Fruit fly (Drosophila melanogaster) whole organism, embryonic: ENCODE data around the gene CG33111.

Source experiments
- BEAF-32 ChIP-seq: fragments of 200-800 bp; sonication (Bioruptor generic); optimal IDR thresholded peaks from 3 replicates; lab custom pipeline; 2017; ENCODE audit warnings: missing biosample characterization, missing genetic modification characterization, mild to moderate bottlenecking, moderate library complexity, missing genetic modification reagents
- Blimp-1 ChIP-seq: fragments of 200-800 bp; sonication (Bioruptor generic); optimal IDR thresholded peaks from 3 replicates; lab custom pipeline; 2018; ENCODE audit warnings: missing biosample characterization, missing genetic modification characterization, mild to moderate bottlenecking, moderate library complexity, missing genetic modification reagents
- BtbVII ChIP-seq: fragments of 200-800 bp; sonication (Bioruptor generic); optimal IDR thresholded peaks from 3 replicates; lab custom pipeline; 2017; ENCODE audit warnings: missing biosample characterization, mild to moderate bottlenecking, missing genetic modification characterization
- CG12219 ChIP-seq: fragments of 200-800 bp; sonication (Bioruptor generic); optimal IDR thresholded peaks from 3 replicates; lab custom pipeline; 2018; ENCODE audit warnings: missing biosample characterization, mild to moderate bottlenecking, missing genetic modification characterization
- CG13775 ChIP-seq: fragments of 200-800 bp; sonication (Bioruptor generic); optimal IDR thresholded peaks from 3 replicates; lab custom pipeline; 2017; ENCODE audit warnings: missing biosample characterization, mild to moderate bottlenecking, missing genetic modification characterization
- CG15011 ChIP-seq: fragments of 200-800 bp; sonication (Bioruptor generic); optimal IDR thresholded peaks from 3 replicates; lab custom pipeline; 2018; ENCODE audit warnings: missing biosample characterization, mild to moderate bottlenecking, missing genetic modification characterization
- CG1603 ChIP-seq: fragments of 200-800 bp; sonication (Bioruptor generic); optimal IDR thresholded peaks from 2 replicates; lab custom pipeline; 2019; ENCODE audit warnings: missing biosample characterization, mild to moderate bottlenecking, missing genetic modification characterization, moderate library complexity
- CG17568 ChIP-seq: fragments of 200-800 bp; sonication (Bioruptor generic); optimal IDR thresholded peaks from 2 replicates; lab custom pipeline; 2018; ENCODE audit warnings: missing biosample characterization, mild to moderate bottlenecking, missing genetic modification characterization, moderate library complexity
- CG17829 ChIP-seq: fragments of 200-800 bp; optimal IDR thresholded peaks from 2 replicates; lab custom pipeline; 2019; ENCODE audit warnings: missing biosample characterization, mild to moderate bottlenecking, missing genetic modification characterization, moderate library complexity
- CG1832 ChIP-seq: fragments of 200-800 bp; sonication (Bioruptor generic); optimal IDR thresholded peaks from 2 replicates; lab custom pipeline; 2017; ENCODE audit warnings: missing biosample characterization, mild to moderate bottlenecking, missing genetic modification characterization, inconsistent platforms
- CG18764 ChIP-seq: fragments of 200-800 bp; sonication (Bioruptor generic); optimal IDR thresholded peaks from 3 replicates; lab custom pipeline; 2016; ENCODE audit warnings: missing biosample characterization, missing genetic modification characterization
- CG31388 ChIP-seq: fragments of 200-800 bp; sonication (Bioruptor generic); optimal IDR thresholded peaks from 2 replicates; lab custom pipeline; 2016; ENCODE audit warnings: missing biosample characterization, missing genetic modification characterization
- CG4424 ChIP-seq: fragments of 200-800 bp; sonication (Bioruptor generic); optimal IDR thresholded peaks from 3 replicates; lab custom pipeline; 2016; ENCODE audit warnings: missing biosample characterization, missing genetic modification characterization
- CG4730 ChIP-seq: fragments of 200-800 bp; sonication (Bioruptor generic); IDR thresholded peaks from 2 replicates; pipeline ENCODE4 v1.3.6; 2022; ENCODE audit warnings: missing biosample characterization, missing genetic modification characterization
- CG6854 ChIP-seq: fragments of 200-800 bp; sonication (Bioruptor generic); optimal IDR thresholded peaks from 3 replicates; lab custom pipeline; 2017; ENCODE audit warnings: missing biosample characterization, mild to moderate bottlenecking, missing genetic modification characterization
- CG7745 ChIP-seq: fragments of 200-800 bp; sonication (Bioruptor generic); optimal IDR thresholded peaks from 2 replicates; lab custom pipeline; 2018; ENCODE audit warnings: missing biosample characterization, mild to moderate bottlenecking, missing genetic modification characterization, moderate library complexity
- CG7839 ChIP-seq: fragments of 200-800 bp; sonication (Bioruptor generic); optimal IDR thresholded peaks from 3 replicates; lab custom pipeline; 2018; ENCODE audit warnings: missing biosample characterization, mild to moderate bottlenecking, missing genetic modification characterization, moderate library complexity
- CG9817 ChIP-seq: fragments of 200-800 bp; sonication (Bioruptor generic); optimal IDR thresholded peaks from 2 replicates; lab custom pipeline; 2018; ENCODE audit warnings: missing biosample characterization, mild to moderate bottlenecking, missing genetic modification characterization, moderate library complexity
- D ChIP-seq, 2 experiments: fragments of 200-800 bp in 1 of 2; fragments of >200 bp in 1 of 2; sonication (Bioruptor generic) in 1 of 2; optimal IDR thresholded peaks; 2 replicates in 1 of 2; 3 replicates in 1 of 2; lab custom pipeline; 2017; ENCODE audit warnings: mild to moderate bottlenecking in 1 of 2, missing biosample characterization in 1 of 2, missing genetic modification characterization in 1 of 2, missing genetic modification reagents in 1 of 2
- ERR ChIP-seq: fragments of 200-800 bp; sonication (Bioruptor generic); optimal IDR thresholded peaks from 2 replicates; lab custom pipeline; 2016; ENCODE audit warnings: missing biosample characterization, missing genetic modification characterization
- HmgD ChIP-seq: fragments of 200-800 bp; sonication (Bioruptor generic); optimal IDR thresholded peaks from 3 replicates; lab custom pipeline; 2016; ENCODE audit warnings: missing biosample characterization, missing genetic modification characterization
- Hr39 ChIP-seq: fragments of >200 bp; optimal IDR thresholded peaks from 2 replicates; lab custom pipeline; 2017
- Kr ChIP-seq: fragments of 200-800 bp; sonication (Bioruptor generic); optimal IDR thresholded peaks from 2 replicates; lab custom pipeline; 2017; ENCODE audit warnings: missing biosample characterization, mild to moderate bottlenecking, missing genetic modification characterization
- Lhr ChIP-seq: fragments of 200-800 bp; sonication (Bioruptor generic); optimal IDR thresholded peaks from 3 replicates; lab custom pipeline; 2017; ENCODE audit warnings: mild to moderate bottlenecking, missing biosample characterization, missing genetic modification reagents, missing genetic modification characterization
- Lpt ChIP-seq: fragments of >200 bp; optimal IDR thresholded peaks from 2 replicates; lab custom pipeline; 2018; ENCODE audit warnings: missing biosample characterization, missing genetic modification characterization
- MBD-R2 ChIP-seq: fragments of 200-800 bp; sonication (Bioruptor generic); IDR thresholded peaks from 2 replicates; pipeline ENCODE4 v1.3.6; 2022; ENCODE audit warnings: missing biosample characterization, missing genetic modification characterization
- Nf-YB ChIP-seq: fragments of 200-800 bp; sonication (Bioruptor generic); optimal IDR thresholded peaks from 3 replicates; lab custom pipeline; 2019; ENCODE audit warnings: missing biosample characterization, mild to moderate bottlenecking, missing genetic modification characterization, moderate library complexity
- Rx ChIP-seq: fragments of 200-800 bp; sonication (Bioruptor generic); IDR thresholded peaks from 2 replicates; pipeline ENCODE4 v1.3.6; 2022; ENCODE audit warnings: missing biosample characterization, missing genetic modification characterization
- Ssrp ChIP-seq: fragments of 200-800 bp; sonication (Bioruptor generic); optimal IDR thresholded peaks from 2 replicates; lab custom pipeline; 2018; ENCODE audit warnings: missing biosample characterization, mild to moderate bottlenecking, missing genetic modification characterization, moderate library complexity
- Stat92E ChIP-seq, 3 experiments: fragments of >200 bp in 2 of 3; fragments of 200-800 bp in 1 of 3; sonication (Bioruptor generic) in 1 of 3; optimal IDR thresholded peaks; 2 replicates each; lab custom pipeline; 2017 to 2019; ENCODE audit warnings: missing biosample characterization in 3 of 3, missing genetic modification characterization in 3 of 3, mild to moderate bottlenecking in 1 of 3, moderate library complexity in 1 of 3
- bcd ChIP-seq: fragments of 200-800 bp; sonication (Bioruptor generic); optimal IDR thresholded peaks from 2 replicates; lab custom pipeline; 2017; ENCODE audit warnings: missing biosample characterization, mild to moderate bottlenecking, missing genetic modification characterization
- cg ChIP-seq: fragments of 200-800 bp; sonication (Bioruptor generic); optimal IDR thresholded peaks from 3 replicates; lab custom pipeline; 2019; ENCODE audit warnings: missing biosample characterization, mild to moderate bottlenecking, missing genetic modification characterization, moderate library complexity
- corto ChIP-seq: fragments of 200-800 bp; sonication (Bioruptor generic); optimal IDR thresholded peaks from 2 replicates; lab custom pipeline; 2016; ENCODE audit warnings: missing biosample characterization, mild to moderate bottlenecking, missing genetic modification characterization, moderate library complexity
- crol ChIP-seq: fragments of 200-800 bp; sonication (Bioruptor generic); IDR thresholded peaks from 2 replicates; pipeline ENCODE4 v1.3.6; 2022; ENCODE audit warnings: missing biosample characterization, missing genetic modification characterization
- fd3F ChIP-seq: fragments of 200-800 bp; sonication (Bioruptor generic); optimal IDR thresholded peaks from 2 replicates; lab custom pipeline; 2018; ENCODE audit warnings: missing biosample characterization, mild to moderate bottlenecking, missing genetic modification characterization, moderate library complexity
- hbn ChIP-seq: fragments of 200-800 bp; sonication (Bioruptor generic); IDR thresholded peaks from 2 replicates; pipeline ENCODE4 v1.3.6; 2022; ENCODE audit warnings: missing biosample characterization, missing genetic modification characterization; ENCODE audit not compliant: partially characterized antibody
- lab ChIP-seq: fragments of 200-800 bp; sonication (Bioruptor generic); optimal IDR thresholded peaks from 3 replicates; lab custom pipeline; 2017; ENCODE audit warnings: missing biosample characterization, missing genetic modification characterization, mild to moderate bottlenecking, moderate library complexity, missing genetic modification reagents
- pnt ChIP-seq: fragments of 200-800 bp; sonication (Bioruptor generic); optimal IDR thresholded peaks from 3 replicates; lab custom pipeline; 2016; ENCODE audit warnings: missing biosample characterization, missing genetic modification characterization
- prd ChIP-seq, 3 experiments: fragments of >200 bp in 2 of 3; fragments of 200-800 bp in 1 of 3; sonication (Bioruptor generic) in 1 of 3; optimal IDR thresholded peaks in 2 of 3; IDR thresholded peaks in 1 of 3; 2 replicates in 2 of 3; 3 replicates in 1 of 3; pipeline versions ENCODE4 v1.3.6 to Lab custom; 2017 to 2022; ENCODE audit warnings: missing biosample characterization in 1 of 3, missing genetic modification characterization in 1 of 3
- row ChIP-seq: fragments of 200-800 bp; sonication (Bioruptor generic); IDR thresholded peaks from 3 replicates; pipeline ENCODE4 v1.3.6; 2022; ENCODE audit warnings: missing biosample characterization, missing genetic modification characterization
- run ChIP-seq: fragments of 200-800 bp; sonication (Bioruptor generic); optimal IDR thresholded peaks from 3 replicates; lab custom pipeline; 2018; ENCODE audit warnings: missing biosample characterization, mild to moderate bottlenecking, missing genetic modification characterization
- sens ChIP-seq: fragments of 200-800 bp; sonication (Bioruptor generic); peaks from one replicate; lab custom pipeline; 2016; ENCODE audit warnings: missing biosample characterization, missing genetic modification characterization
- so ChIP-seq: fragments of 200-800 bp; sonication (Bioruptor generic); IDR thresholded peaks from 3 replicates; pipeline ENCODE4 v1.3.6; 2022; ENCODE audit warnings: missing biosample characterization, missing genetic modification characterization
- zf30C ChIP-seq: fragments of 200-800 bp; sonication (Bioruptor generic); optimal IDR thresholded peaks from 3 replicates; lab custom pipeline; 2018; ENCODE audit warnings: missing biosample characterization, mild to moderate bottlenecking, missing genetic modification characterization

CG33111 gene

DNA sequence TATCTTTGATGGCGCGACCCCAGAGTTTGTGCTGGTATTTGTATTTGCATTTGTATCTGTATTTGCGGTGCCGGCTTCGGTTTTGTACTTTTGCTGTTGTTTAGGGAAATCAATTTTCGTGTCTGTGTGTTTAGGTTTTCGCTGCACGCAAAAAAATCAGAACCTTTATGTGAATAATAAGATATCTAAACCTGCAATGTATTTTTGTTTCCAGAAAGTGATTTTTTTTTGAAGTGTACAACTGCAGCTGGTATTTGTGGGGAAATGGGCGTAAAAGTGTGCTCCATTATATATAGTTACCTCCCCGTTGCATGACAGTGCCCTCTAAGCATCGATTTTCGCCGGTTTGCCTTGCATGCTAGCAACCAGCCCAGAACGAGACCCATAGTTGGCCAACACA is 48.8 kb upstream of the CG33111 start (continued):
- TF ChIP-seq Ssrp (no peak), row (GFP tag; lab: Robert Waterston, UW) (0 out of 3 replicates have a peak, but pooled peaks have one; percentile 19), Stat92E (GFP tag; optimal IDR thresholded peaks at IDR 0.05; lab: Kevin White, UChicago) (no peak), corto (GFP tag; lab: Kevin White, UChicago) (no peak), HmgD (no peak), CG4730 (GFP tag; lab: Robert Waterston, UW) (no peak), lab (GFP tag; lab: Kevin White, UChicago) (no peak), CG1832 (GFP tag; lab: Kevin White, UChicago) (no peak), Lhr (no peak), CG15011 (GFP tag; lab: Kevin White, UChicago) (no peak), Nf-YB (GFP tag; lab: Kevin White, UChicago) (no peak), run (tag; lab: Kevin White, UChicago) (no peak), so (GFP tag; lab: Robert Waterston, UW) (0 out of 3 replicates have a peak, but pooled peaks have one; percentile 30), zf30C (GFP tag; lab: Kevin White, UChicago) (peak; percentile 5), CG17568 (GFP tag; lab: Kevin White, UChicago) (no peak), CG17829 (tag; lab: Kevin White, UChicago) (no peak), CG18764 (no peak), BtbVII (GFP tag; lab: Kevin White, UChicago) (no peak), bcd (no peak), CG7839 (tag; lab: Kevin White, UChicago) (peak; percentile 8), CG12219 (GFP tag; lab: Kevin White, UChicago) (no peak), Hr39 (lab: Kevin White, UChicago) (no peak), fd3F (GFP tag; lab: Kevin White, UChicago) (no peak), D (optimal IDR thresholded peaks at IDR 0.05; lab: Kevin White, UChicago) (no peak), D (GFP tag; optimal IDR thresholded peaks at IDR 0.05; lab: Kevin White, UChicago) (no peak), ERR (no peak), BEAF-32 (no peak), CG6854 (GFP tag; lab: Kevin White, UChicago) (no peak), hbn (GFP tag; lab: Robert Waterston, UW) (no peak), CG13775 (GFP tag; lab: Kevin White, UChicago) (no peak), prd (optimal IDR thresholded peaks at IDR 0.05; lab: Kevin White, UChicago) (no peak), prd (GFP tag; IDR thresholded peaks at IDR 0.05; lab: Robert Waterston, UW) (peak; percentile 27; the same call in 1 of the 3 replicates), CG1603 (tag; lab: Kevin White, UChicago) (peak; percentile 6), pnt (GFP tag; lab: Kevin White, UChicago) (no peak), CG9817 (tag; lab: Kevin White, UChicago) (no peak), CG31388 (GFP tag; lab: Kevin White, UChicago) (no peak), sens (GFP tag; lab: Kevin White, UChicago) (no peak), Rx (GFP tag; lab: Robert Waterston, UW) (0 out of 2 replicates have a peak, but pooled peaks have one; percentile 26), CG7745 (tag; lab: Kevin White, UChicago) (no peak), CG4424 (no peak), Blimp-1 (GFP tag; lab: Kevin White, UChicago) (no peak), Kr (GFP tag; lab: Kevin White, UChicago) (no peak), crol (GFP tag; lab: Robert Waterston, UW) (no peak), cg (GFP tag; lab: Kevin White, UChicago) (no peak), Lpt (no peak), MBD-R2 (GFP tag; lab: Robert Waterston, UW) (no peak)
- TF ChIP-seq, all 482 proteins: peak for 21
